Worm (Caenorhabditis elegans): ENCODE results near the gene ZC513.3.

- peak; percentile 74 for TF ChIP-seq W03F9.2 (tag; optimal IDR thresholded peaks at IDR 0.05)
- peak; percentile 90 for TF ChIP-seq him-1 (tag; optimal IDR thresholded peaks at IDR 0.05)
Measured at ce11 chrV:8000929-8001513, 45.8 kb upstream of the ZC513.3 start, which contains the start of gene Y97E10AR.1.

Data from whole organism, L4/young adult.